Fruit fly (Drosophila melanogaster) whole organism, pupa: ENCODE results near the gene CG13041.

Experiments
- CG10348 ChIP-seq: fragments of 200-800 bp; sonication (Bioruptor generic); IDR thresholded peaks from 2 replicates; pipeline ENCODE4 v1.3.6; 2022; ENCODE audit warnings: missing biosample characterization, missing genetic modification characterization
- CG12605 ChIP-seq: fragments of 200-800 bp; sonication (Bioruptor generic); IDR thresholded peaks from 2 replicates; pipeline ENCODE4 v1.3.6; 2022; ENCODE audit warnings: missing biosample characterization, missing genetic modification characterization
- CG13204 ChIP-seq: fragments of 200-800 bp; sonication (Bioruptor generic); optimal IDR thresholded peaks from 2 replicates; lab custom pipeline; 2018; ENCODE audit warnings: missing biosample characterization, mild to moderate bottlenecking, missing genetic modification characterization, moderate library complexity
- CG14655 ChIP-seq: fragments of 200-800 bp; sonication (Bioruptor generic); optimal IDR thresholded peaks from 3 replicates; lab custom pipeline; 2017; ENCODE audit warnings: mild to moderate bottlenecking, missing biosample characterization, missing genetic modification reagents, missing genetic modification characterization
- CG15710 ChIP-seq: fragments of 200-800 bp; sonication (Bioruptor generic); optimal IDR thresholded peaks from 2 replicates; lab custom pipeline; 2018; ENCODE audit warnings: missing biosample characterization, mild to moderate bottlenecking, missing genetic modification characterization, moderate library complexity
- CG17806 ChIP-seq: fragments of 200-800 bp; sonication (Bioruptor generic); optimal IDR thresholded peaks from 2 replicates; lab custom pipeline; 2018; ENCODE audit warnings: missing biosample characterization, mild to moderate bottlenecking, missing genetic modification characterization, moderate library complexity
- CG34367 ChIP-seq: fragments of 200-800 bp; sonication (Bioruptor generic); optimal IDR thresholded peaks from 2 replicates; lab custom pipeline; 2018; ENCODE audit warnings: missing biosample characterization, mild to moderate bottlenecking, missing genetic modification characterization
- CG4496 ChIP-seq: fragments of 200-800 bp; sonication (Bioruptor generic); IDR thresholded peaks from 3 replicates; pipeline ENCODE4 v1.3.6; 2022; ENCODE audit warnings: missing biosample characterization, missing genetic modification characterization
- CG8159 ChIP-seq: fragments of 200-800 bp; sonication (Bioruptor generic); optimal IDR thresholded peaks from 3 replicates; lab custom pipeline; 2018; ENCODE audit warnings: missing biosample characterization, mild to moderate bottlenecking, missing genetic modification characterization, moderate library complexity
- CG9948 ChIP-seq: fragments of 200-800 bp; sonication (Bioruptor generic); optimal IDR thresholded peaks from 2 replicates; lab custom pipeline; 2018; ENCODE audit warnings: missing biosample characterization, mild to moderate bottlenecking, missing genetic modification characterization, moderate library complexity
- D1 ChIP-seq: fragments of 200-800 bp; sonication (Bioruptor generic); optimal IDR thresholded peaks from 2 replicates; lab custom pipeline; 2018; ENCODE audit warnings: missing biosample characterization, mild to moderate bottlenecking, missing genetic modification characterization, moderate library complexity
- Ets98B ChIP-seq: fragments of 200-800 bp; sonication (Bioruptor generic); IDR thresholded peaks from 2 replicates; pipeline ENCODE4 v1.3.6; 2022; ENCODE audit warnings: missing biosample characterization, missing genetic modification characterization
- Snoo ChIP-seq: fragments of 200-800 bp; sonication (Bioruptor generic); optimal IDR thresholded peaks from 3 replicates; lab custom pipeline; 2017; ENCODE audit warnings: missing biosample characterization, mild to moderate bottlenecking, missing genetic modification characterization, inconsistent platforms
- fd96Ca ChIP-seq: fragments of 200-800 bp; sonication (Bioruptor generic); IDR thresholded peaks from 3 replicates; pipeline ENCODE4 v1.3.6; 2022; ENCODE audit warnings: missing biosample characterization, missing genetic modification characterization

DNA sequence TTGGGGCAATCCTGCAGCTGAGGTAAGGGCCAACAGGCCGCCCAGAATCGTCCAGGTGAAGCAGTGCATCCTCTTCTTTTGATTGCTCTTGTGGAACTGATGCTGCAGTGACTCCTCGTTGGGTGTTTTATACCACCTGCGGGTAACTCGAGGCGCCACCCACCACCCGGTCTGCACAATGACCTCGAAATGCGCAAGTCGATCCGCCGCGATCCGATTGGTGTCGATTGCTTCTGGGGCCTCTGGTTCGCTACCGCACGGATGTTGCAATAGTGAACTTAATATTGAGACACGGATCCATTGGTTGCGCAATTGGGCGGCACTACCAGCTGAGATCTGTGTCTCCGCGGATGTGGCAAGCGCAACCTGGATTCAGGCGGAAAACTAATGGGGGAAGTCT is 47.9 kb upstream of the CG13041 start, which contains the start of gene Cpr72Ec:
- TF ChIP-seq CG10348 (no peak), CG9948 (tag; lab: Kevin White, UChicago) (no peak), CG4496 (GFP tag; lab: Robert Waterston, UW) (no peak), CG34367 (no peak), Snoo (tag; lab: Kevin White, UChicago) (no peak), CG15710 (no peak), D1 (no peak), Ets98B (GFP tag; lab: Robert Waterston, UW) (no peak), CG14655 (GFP tag; lab: Kevin White, UChicago) (no peak), CG13204 (GFP tag; lab: Kevin White, UChicago) (no peak), CG17806 (tag; lab: Kevin White, UChicago) (no peak), CG8159 (tag; lab: Kevin White, UChicago) (no peak), fd96Ca (GFP tag; lab: Robert Waterston, UW) (no peak), CG12605 (GFP tag; lab: Robert Waterston, UW) (no peak)
